Fruit fly (Drosophila melanogaster) whole organism, embryonic: ENCODE measurements around the gene brat.

Experiments used
- Atf-2 ChIP-seq: fragments of 200-800 bp; sonication (Bioruptor generic); optimal IDR thresholded peaks from 2 replicates; lab custom pipeline; 2016; ENCODE audit warnings: missing biosample characterization, missing genetic modification characterization
- CG1024 ChIP-seq: fragments of 200-800 bp; sonication (Bioruptor generic); IDR thresholded peaks from 2 replicates; pipeline ENCODE4 v1.3.6; 2022; ENCODE audit warnings: missing biosample characterization, missing genetic modification characterization
- CG10366 ChIP-seq: fragments of 200-800 bp; sonication (Bioruptor generic); IDR thresholded peaks from 2 replicates; pipeline ENCODE4 v1.3.6; 2022; ENCODE audit warnings: missing biosample characterization, missing genetic modification characterization
- CG10979 ChIP-seq: fragments of 200-800 bp; sonication (Bioruptor generic); optimal IDR thresholded peaks from 2 replicates; lab custom pipeline; 2018; ENCODE audit warnings: missing biosample characterization, mild to moderate bottlenecking, missing genetic modification characterization, moderate library complexity
- CG12299 ChIP-seq: fragments of 200-800 bp; sonication (Bioruptor generic); optimal IDR thresholded peaks from 2 replicates; lab custom pipeline; 2018; ENCODE audit warnings: missing biosample characterization, mild to moderate bottlenecking, missing genetic modification characterization
- CG12391 ChIP-seq: fragments of 200-800 bp; sonication (Bioruptor generic); optimal IDR thresholded peaks from 3 replicates; lab custom pipeline; 2018; ENCODE audit warnings: missing biosample characterization, mild to moderate bottlenecking, missing genetic modification characterization, moderate library complexity
- CG14710 ChIP-seq: fragments of 200-800 bp; sonication (Bioruptor generic); optimal IDR thresholded peaks from 3 replicates; lab custom pipeline; 2019; ENCODE audit warnings: missing biosample characterization, mild to moderate bottlenecking, missing genetic modification characterization, moderate library complexity
- CG14860 ChIP-seq: fragments of 200-800 bp; sonication (Bioruptor generic); IDR thresholded peaks from 3 replicates; pipeline ENCODE4 v1.3.6; 2022; ENCODE audit warnings: missing biosample characterization, missing genetic modification characterization; ENCODE audit not compliant: partially characterized antibody
- CG15073 ChIP-seq: fragments of 200-800 bp; sonication (Bioruptor generic); optimal IDR thresholded peaks from 2 replicates; lab custom pipeline; 2016; ENCODE audit warnings: missing biosample characterization, missing genetic modification characterization
- CG1603 ChIP-seq: fragments of 200-800 bp; sonication (Bioruptor generic); optimal IDR thresholded peaks from 2 replicates; lab custom pipeline; 2019; ENCODE audit warnings: missing biosample characterization, mild to moderate bottlenecking, missing genetic modification characterization, moderate library complexity
- CG17568 ChIP-seq: fragments of 200-800 bp; sonication (Bioruptor generic); optimal IDR thresholded peaks from 2 replicates; lab custom pipeline; 2018; ENCODE audit warnings: missing biosample characterization, mild to moderate bottlenecking, missing genetic modification characterization, moderate library complexity
- CG18262 ChIP-seq: fragments of 200-800 bp; optimal IDR thresholded peaks from 3 replicates; lab custom pipeline; 2019; ENCODE audit warnings: missing biosample characterization, mild to moderate bottlenecking, missing genetic modification characterization, moderate library complexity
- CG2116 ChIP-seq: fragments of 200-800 bp; sonication (Bioruptor generic); optimal IDR thresholded peaks from 3 replicates; lab custom pipeline; 2018; ENCODE audit warnings: missing biosample characterization, mild to moderate bottlenecking, missing genetic modification characterization
- CG2120 ChIP-seq: fragments of 200-800 bp; sonication (Bioruptor generic); optimal IDR thresholded peaks from 3 replicates; lab custom pipeline; 2016; ENCODE audit warnings: missing biosample characterization, missing genetic modification characterization
- CG2129 ChIP-seq: fragments of 200-800 bp; sonication (Bioruptor generic); IDR thresholded peaks from 2 replicates; pipeline ENCODE4 v1.3.6; 2022; ENCODE audit warnings: missing biosample characterization, missing genetic modification characterization; ENCODE audit not compliant: partially characterized antibody
- CG30431 ChIP-seq: fragments of 200-800 bp; sonication (Bioruptor generic); optimal IDR thresholded peaks from 2 replicates; lab custom pipeline; 2017; ENCODE audit warnings: missing biosample characterization, missing genetic modification characterization
- CG33213 ChIP-seq: fragments of 200-800 bp; sonication (Bioruptor generic); optimal IDR thresholded peaks from 3 replicates; lab custom pipeline; 2016; ENCODE audit warnings: missing biosample characterization, missing genetic modification characterization
- CG4328 ChIP-seq: fragments of 200-800 bp; sonication (Bioruptor generic); optimal IDR thresholded peaks from 3 replicates; lab custom pipeline; 2017; ENCODE audit warnings: missing biosample characterization, missing genetic modification reagents, missing genetic modification characterization
- CG6254 ChIP-seq: fragments of 200-800 bp; sonication (Bioruptor generic); optimal IDR thresholded peaks from 3 replicates; lab custom pipeline; 2017; ENCODE audit warnings: mild to moderate bottlenecking, missing biosample characterization, missing genetic modification reagents, missing genetic modification characterization
- CG8290 ChIP-seq, 3 experiments: fragments of 200-800 bp; sonication (Bioruptor generic); optimal IDR thresholded peaks; 2 replicates each; lab custom pipeline; 2016 to 2019; ENCODE audit warnings: missing biosample characterization in 3 of 3, missing genetic modification characterization in 3 of 3, mild to moderate bottlenecking in 2 of 3, moderate library complexity in 1 of 3
- CHES-1-like ChIP-seq: fragments of 200-800 bp; sonication (Bioruptor generic); optimal IDR thresholded peaks from 2 replicates; lab custom pipeline; 2016; ENCODE audit warnings: missing biosample characterization, missing genetic modification characterization
- Chrac-16 ChIP-seq: fragments of 200-800 bp; sonication (Bioruptor generic); optimal IDR thresholded peaks from 3 replicates; lab custom pipeline; 2016; ENCODE audit warnings: missing biosample characterization, missing genetic modification characterization
- CoRest ChIP-seq: fragments of 200-800 bp; sonication (Bioruptor generic); optimal IDR thresholded peaks from 3 replicates; lab custom pipeline; 2018; ENCODE audit warnings: missing biosample characterization, mild to moderate bottlenecking, missing genetic modification characterization, moderate library complexity
- Doc2 ChIP-seq: fragments of 200-800 bp; sonication (Bioruptor generic); IDR thresholded peaks from 2 replicates; pipeline ENCODE4 v1.3.6; 2022; ENCODE audit warnings: missing biosample characterization, missing genetic modification characterization
- Ets97D ChIP-seq: fragments of 200-800 bp; sonication (Bioruptor generic); optimal IDR thresholded peaks from 3 replicates; lab custom pipeline; 2016; ENCODE audit warnings: missing biosample characterization, missing genetic modification characterization
- Gug ChIP-seq: fragments of 200-800 bp; sonication (Bioruptor generic); IDR thresholded peaks from 4 replicates; pipeline ENCODE4 v1.3.6; 2022; ENCODE audit warnings: missing biosample characterization, missing genetic modification characterization
- Hr39 ChIP-seq: fragments of >200 bp; optimal IDR thresholded peaks from 2 replicates; lab custom pipeline; 2017
- Hr78 ChIP-seq, 2 experiments: fragments of 200-800 bp in 1 of 2; fragments of >200 bp in 1 of 2; sonication (Bioruptor generic) in 1 of 2; optimal IDR thresholded peaks; 2 replicates each; lab custom pipeline; 2017 to 2019; ENCODE audit warnings: missing biosample characterization in 2 of 2, missing genetic modification characterization in 2 of 2, mild to moderate bottlenecking in 1 of 2, moderate library complexity in 1 of 2
- MESR4 ChIP-seq: fragments of 200-800 bp; sonication (Bioruptor generic); optimal IDR thresholded peaks from 2 replicates; lab custom pipeline; 2018; ENCODE audit warnings: missing biosample characterization, mild to moderate bottlenecking, missing genetic modification characterization, moderate library complexity
- NK7.1 ChIP-seq: fragments of 200-800 bp; sonication (Bioruptor generic); optimal IDR thresholded peaks from 3 replicates; lab custom pipeline; 2016; ENCODE audit warnings: missing biosample characterization, missing genetic modification characterization
- Optix ChIP-seq: fragments of 200-800 bp; sonication (Bioruptor generic); IDR thresholded peaks from 3 replicates; pipeline ENCODE4 v1.3.6; 2022; ENCODE audit warnings: missing biosample characterization, missing genetic modification characterization
- Pdp1 ChIP-seq, 2 experiments: fragments of 200-800 bp; sonication (Bioruptor generic); optimal IDR thresholded peaks; 3 replicates each; lab custom pipeline; 2016; ENCODE audit warnings: missing biosample characterization in 2 of 2, missing genetic modification characterization in 2 of 2, mild to moderate bottlenecking in 1 of 2, moderate library complexity in 1 of 2
- Side ChIP-seq: fragments of 200-800 bp; sonication (Bioruptor generic); optimal IDR thresholded peaks from 2 replicates; lab custom pipeline; 2016; ENCODE audit warnings: missing biosample characterization, missing genetic modification characterization
- abd-A ChIP-seq: fragments of 200-800 bp; sonication (Bioruptor generic); optimal IDR thresholded peaks from 3 replicates; lab custom pipeline; 2019; ENCODE audit warnings: missing biosample characterization, mild to moderate bottlenecking, missing genetic modification characterization, moderate library complexity
- az2 ChIP-seq: fragments of 200-800 bp; sonication (Bioruptor generic); optimal IDR thresholded peaks from 3 replicates; lab custom pipeline; 2016; ENCODE audit warnings: missing biosample characterization, missing genetic modification characterization
- chn ChIP-seq: fragments of 200-800 bp; sonication (Bioruptor generic); optimal IDR thresholded peaks from 2 replicates; lab custom pipeline; 2016; ENCODE audit warnings: missing biosample characterization, missing genetic modification characterization
- esg ChIP-seq: fragments of 200-800 bp; sonication (Bioruptor generic); conservative IDR thresholded peaks from 2 replicates; pipeline ENCODE4 v1.3.6; 2022; ENCODE audit warnings: missing biosample characterization, missing genetic modification characterization
- jing ChIP-seq: fragments of 200-800 bp; sonication (Bioruptor generic); optimal IDR thresholded peaks from 2 replicates; lab custom pipeline; 2018; ENCODE audit warnings: missing biosample characterization, mild to moderate bottlenecking, missing genetic modification characterization
- jumu ChIP-seq: fragments of 200-800 bp; sonication (Bioruptor generic); optimal IDR thresholded peaks from 3 replicates; lab custom pipeline; 2016; ENCODE audit warnings: missing biosample characterization, missing genetic modification characterization
- lov ChIP-seq, 2 experiments: fragments of 200-800 bp in 1 of 2; fragments of >200 bp in 1 of 2; sonication (Bioruptor generic) in 1 of 2; IDR thresholded peaks in 1 of 2; optimal IDR thresholded peaks in 1 of 2; 2 replicates in 1 of 2; 3 replicates in 1 of 2; pipeline versions ENCODE4 v1.3.6 to Lab custom; 2017 to 2022; ENCODE audit warnings: missing biosample characterization in 1 of 2, missing genetic modification characterization in 1 of 2
- maf-S ChIP-seq: fragments of 200-800 bp; sonication (Bioruptor generic); optimal IDR thresholded peaks from 2 replicates; lab custom pipeline; 2016; ENCODE audit warnings: missing biosample characterization, missing genetic modification characterization
- pan ChIP-seq, 4 experiments: fragments of >200 bp in 3 of 4; fragments of 200-800 bp in 1 of 4; sonication (Bioruptor generic) in 1 of 4; optimal IDR thresholded peaks in 3 of 4; IDR thresholded peaks in 1 of 4; 2 replicates each; pipeline versions ENCODE4 v1.3.6 to Lab custom; 2017 to 2022; ENCODE audit warnings: missing biosample characterization in 2 of 4, missing genetic modification characterization in 2 of 4, mixed read lengths in 1 of 4
- pita ChIP-seq: fragments of 200-800 bp; sonication (Bioruptor generic); optimal IDR thresholded peaks from 2 replicates; lab custom pipeline; 2017; ENCODE audit warnings: missing biosample characterization, mild to moderate bottlenecking, missing genetic modification characterization
- run ChIP-seq: fragments of 200-800 bp; sonication (Bioruptor generic); optimal IDR thresholded peaks from 3 replicates; lab custom pipeline; 2018; ENCODE audit warnings: missing biosample characterization, mild to moderate bottlenecking, missing genetic modification characterization
- sens ChIP-seq: fragments of 200-800 bp; sonication (Bioruptor generic); peaks from one replicate; lab custom pipeline; 2016; ENCODE audit warnings: missing biosample characterization, missing genetic modification characterization
- stwl ChIP-seq: fragments of 200-800 bp; sonication (Bioruptor generic); optimal IDR thresholded peaks from 3 replicates; lab custom pipeline; 2018; ENCODE audit warnings: missing biosample characterization, mild to moderate bottlenecking, missing genetic modification characterization, moderate library complexity
- tap ChIP-seq: fragments of 200-800 bp; optimal IDR thresholded peaks from 3 replicates; lab custom pipeline; 2019; ENCODE audit warnings: missing biosample characterization, mild to moderate bottlenecking, missing genetic modification characterization, moderate library complexity
- vvl ChIP-seq: fragments of 200-800 bp; sonication (Bioruptor generic); IDR thresholded peaks from 2 replicates; pipeline ENCODE4 v1.3.6; 2022; ENCODE audit warnings: missing biosample characterization, missing genetic modification characterization

Gene brat

DNA sequence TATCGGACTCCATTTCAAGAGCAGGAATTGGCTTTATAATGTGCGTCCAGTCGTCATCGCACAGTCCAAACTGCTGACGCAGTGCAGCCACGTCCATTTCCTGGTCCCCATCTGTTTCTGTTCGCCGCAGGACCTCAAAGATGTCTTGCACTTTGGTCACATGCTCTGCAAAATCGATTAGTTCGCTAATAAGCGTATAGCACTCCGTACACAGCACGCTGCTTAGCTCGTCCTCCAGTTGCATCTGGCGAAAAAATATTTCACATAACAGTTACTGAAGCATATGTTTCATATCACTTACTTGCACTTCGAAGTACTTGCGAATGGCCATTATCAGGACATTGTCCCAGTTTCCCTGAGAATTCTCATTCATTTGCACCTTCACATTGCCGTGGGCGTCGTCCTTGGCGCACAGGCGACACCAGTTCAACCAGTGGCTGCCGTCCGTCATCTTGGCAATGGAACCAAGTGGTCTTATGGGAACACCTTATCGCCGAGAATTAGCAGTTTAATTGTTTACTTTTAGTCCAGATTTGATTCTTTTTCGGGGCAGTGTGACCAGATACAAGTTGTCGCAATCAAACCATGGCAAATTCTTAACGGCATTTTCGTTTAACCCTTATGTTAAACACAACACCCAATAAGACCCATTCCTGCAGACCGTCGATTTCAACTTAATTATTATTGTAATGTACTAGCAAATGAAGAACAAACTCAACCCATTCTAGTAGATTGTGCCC lies 47.7 kb downstream of the brat start, which contains the start of gene CG17568 (continued):
- no peak for TF ChIP-seq vvl
- TF ChIP-seq jumu = no peak
- no peak for TF ChIP-seq pita (GFP tag; lab: Kevin White, UChicago)
- no peak for TF ChIP-seq abd-A (tag; lab: Kevin White, UChicago)
- TF ChIP-seq run (tag; lab: Kevin White, UChicago) = no peak
- no peak for TF ChIP-seq CG10366
- peak; percentile 18 for TF ChIP-seq CG2120 (GFP tag; lab: Kevin White, UChicago)
- no peak for TF ChIP-seq CoRest (tag; lab: Kevin White, UChicago)
- peak; percentile 18 for TF ChIP-seq CG14710 (tag; lab: Kevin White, UChicago)
- TF ChIP-seq stwl (tag; lab: Kevin White, UChicago) = peak; percentile 94
- peak; percentile 16 for TF ChIP-seq CHES-1-like (GFP tag; lab: Kevin White, UChicago)
- TF ChIP-seq CG12299 (tag; lab: Kevin White, UChicago) = no peak
- no peak for TF ChIP-seq chn (GFP tag; lab: Kevin White, UChicago)
- TF ChIP-seq CG2129 (GFP tag; lab: Robert Waterston, UW) = no peak
- no peak for TF ChIP-seq Gug (GFP tag; lab: Robert Waterston, UW)
- TF ChIP-seq MESR4 = peak; percentile 75
- TF ChIP-seq CG14860 (GFP tag; lab: Robert Waterston, UW) = no peak
- no peak for TF ChIP-seq CG1024 (GFP tag; lab: Robert Waterston, UW)
- TF ChIP-seq CG6254 = peak; percentile 81
- TF ChIP-seq Optix (GFP tag; lab: Robert Waterston, UW) = no peak
- TF ChIP-seq lov (optimal IDR thresholded peaks at IDR 0.05; lab: Kevin White, UChicago) = no peak
- TF ChIP-seq lov (GFP tag; IDR thresholded peaks at IDR 0.05; lab: Robert Waterston, UW) = no peak
- no peak for TF ChIP-seq maf-S (GFP tag; lab: Kevin White, UChicago)
- peak; percentile 67 for TF ChIP-seq CG1603
- TF ChIP-seq az2 (GFP tag; lab: Kevin White, UChicago) = peak; percentile 6
- TF ChIP-seq Atf-2 (GFP tag; lab: Kevin White, UChicago) = no peak
- peak; percentile 85 for TF ChIP-seq sens (GFP tag; lab: Kevin White, UChicago)
- TF ChIP-seq CG30431 = no peak
- no peak for TF ChIP-seq jing (GFP tag; lab: Kevin White, UChicago)
- TF ChIP-seq tap = no peak
- TF ChIP-seq CG18262 (tag; lab: Kevin White, UChicago) = peak; percentile 14
- no peak for TF ChIP-seq Doc2 (GFP tag; lab: Robert Waterston, UW)
- no peak for TF ChIP-seq pan (optimal IDR thresholded peaks at IDR 0.05; lab: Kevin White, UChicago)
- no peak for TF ChIP-seq pan (GFP tag; optimal IDR thresholded peaks at IDR 0.05 in 1 of 2, IDR thresholded peaks at IDR 0.05 in 1 of 2)
- TF ChIP-seq Ets97D = peak; percentile 45
- TF ChIP-seq CG4328 = no peak
- peak; percentile 29 for TF ChIP-seq CG12391 (tag; lab: Kevin White, UChicago)
- TF ChIP-seq Side = no peak
- TF ChIP-seq CG17568 (GFP tag; lab: Kevin White, UChicago) = no peak
- no peak for TF ChIP-seq NK7.1
- TF ChIP-seq CG33213 (GFP tag; lab: Kevin White, UChicago) = peak; percentile 54
- TF ChIP-seq Hr78 (GFP tag; optimal IDR thresholded peaks at IDR 0.05; lab: Kevin White, UChicago) = no peak
- peak; percentile 35 for TF ChIP-seq CG8290 (GFP tag; optimal IDR thresholded peaks at IDR 0.05; lab: Kevin White, UChicago)
- no peak for TF ChIP-seq CG8290 (tag; optimal IDR thresholded peaks at IDR 0.05; lab: Kevin White, UChicago)
- TF ChIP-seq Hr39 (lab: Kevin White, UChicago) = no peak
- no peak for TF ChIP-seq esg (GFP tag; lab: Robert Waterston, UW)
- no peak for TF ChIP-seq CG15073 (GFP tag; lab: Kevin White, UChicago)
- no peak for TF ChIP-seq Chrac-16
- TF ChIP-seq Pdp1 (GFP tag; optimal IDR thresholded peaks at IDR 0.05; lab: Kevin White, UChicago) = no peak
- peak; percentile 3 for TF ChIP-seq CG10979 (tag; lab: Kevin White, UChicago)
- TF ChIP-seq CG2116 (GFP tag; lab: Kevin White, UChicago) = no peak
